Worm (Caenorhabditis elegans) whole organism, L1 larva: ENCODE results near the gene F23H12.10.

Experiments
- dpl-1 ChIP-seq, 3 experiments: fragments of 150-350 bp in 2 of 3; sonication (generic microtip) in 1 of 3; optimal IDR thresholded peaks; 2 replicates each; lab custom pipeline; 2014 to 2017; ENCODE audit warnings: missing biosample characterization in 3 of 3, missing genetic modification characterization in 3 of 3, missing genetic modification reagents in 3 of 3
- elt-2 ChIP-seq: sonication (generic microtip); optimal IDR thresholded peaks from 2 replicates; lab custom pipeline; 2016; ENCODE audit warnings: missing genetic modification characterization, mild to moderate bottlenecking, inconsistent platforms, missing compliant biosample characterization, missing genetic modification reagents
- fkh-8 ChIP-seq: sonication (generic microtip); optimal IDR thresholded peaks from 2 replicates; lab custom pipeline; 2016; ENCODE audit warnings: mild to moderate bottlenecking, missing genetic modification characterization, missing compliant biosample characterization
- jun-1 ChIP-seq: fragments of 150-350 bp; optimal IDR thresholded peaks from 2 replicates; lab custom pipeline; 2014; ENCODE audit warnings: missing biosample characterization, missing genetic modification reagents, missing genetic modification characterization
- nhr-77 ChIP-seq: fragments of 150-350 bp; optimal IDR thresholded peaks from 2 replicates; lab custom pipeline; 2014; ENCODE audit warnings: missing biosample characterization, missing genetic modification characterization
- unc-62 ChIP-seq: fragments of 150-350 bp; optimal IDR thresholded peaks from 2 replicates; lab custom pipeline; 2014; ENCODE audit warnings: missing biosample characterization, missing genetic modification reagents, missing genetic modification characterization

DNA sequence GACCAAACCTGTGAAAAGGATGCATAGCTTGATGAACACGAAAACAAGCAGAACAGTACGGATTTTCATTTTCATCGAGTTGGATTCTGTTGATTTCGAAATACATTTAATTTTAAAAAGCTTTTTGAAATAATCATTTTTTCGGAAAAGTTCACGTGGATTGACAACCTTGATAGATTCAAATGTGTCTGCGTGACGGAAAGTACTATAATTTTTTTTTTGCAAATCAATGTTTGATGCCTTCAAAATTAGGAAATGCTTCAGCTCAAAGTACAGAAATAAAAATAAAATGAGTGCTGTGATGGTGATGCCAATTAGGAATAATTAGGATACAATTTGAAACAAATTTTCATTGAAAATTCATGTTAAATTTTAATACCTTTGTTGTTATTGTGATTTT lies 46.8 kb upstream of the F23H12.10 start, which contains the start of gene C54D10.4:
- TF ChIP-seq jun-1 (tag; lab: Kevin White, UChicago), result no peak
- TF ChIP-seq nhr-77, result no peak
- TF ChIP-seq unc-62 (GFP tag; lab: Kevin White, UChicago), result no peak
- TF ChIP-seq dpl-1 (GFP tag; optimal IDR thresholded peaks at IDR 0.05; lab: Kevin White, UChicago), result no peak
- TF ChIP-seq fkh-8, result no peak
- no peak for TF ChIP-seq elt-2
